Fruit fly (Drosophila melanogaster) whole organism, embryonic: Measurements from ENCODE around the gene CG3529.

Experiments used
- Atf6 ChIP-seq: fragments of 200-800 bp; sonication (Bioruptor generic); IDR thresholded peaks from 2 replicates; pipeline ENCODE4 v1.3.6; 2022; ENCODE audit warnings: missing biosample characterization, missing genetic modification characterization
- Awh ChIP-seq: fragments of 200-800 bp; sonication (Bioruptor generic); IDR thresholded peaks from 2 replicates; pipeline ENCODE4, ENCODE4 v1.3.6; 2022; ENCODE audit warnings: missing biosample characterization, missing genetic modification characterization
- CG10147 ChIP-seq: fragments of 200-800 bp; sonication (Bioruptor generic); optimal IDR thresholded peaks from 2 replicates; lab custom pipeline; 2019; ENCODE audit warnings: missing biosample characterization, mild to moderate bottlenecking, missing genetic modification characterization, moderate library complexity
- CG10267 ChIP-seq: fragments of 200-800 bp; sonication (Bioruptor generic); optimal IDR thresholded peaks from 2 replicates; lab custom pipeline; 2018; ENCODE audit warnings: missing biosample characterization, mild to moderate bottlenecking, missing genetic modification characterization, moderate library complexity
- CG12769 ChIP-seq: fragments of 200-800 bp; sonication (Bioruptor generic); optimal IDR thresholded peaks from 2 replicates; lab custom pipeline; 2019; ENCODE audit warnings: missing biosample characterization, mild to moderate bottlenecking, missing genetic modification characterization, moderate library complexity
- CG14667 ChIP-seq: fragments of 200-800 bp; sonication (Bioruptor generic); IDR thresholded peaks from 2 replicates; pipeline ENCODE4 v1.3.6; 2022; ENCODE audit warnings: missing biosample characterization, missing genetic modification characterization
- CG14710 ChIP-seq: fragments of 200-800 bp; sonication (Bioruptor generic); optimal IDR thresholded peaks from 3 replicates; lab custom pipeline; 2019; ENCODE audit warnings: missing biosample characterization, mild to moderate bottlenecking, missing genetic modification characterization, moderate library complexity
- CG15269 ChIP-seq: fragments of 200-800 bp; sonication (Bioruptor generic); optimal IDR thresholded peaks from 2 replicates; lab custom pipeline; 2018; ENCODE audit warnings: missing biosample characterization, mild to moderate bottlenecking, missing genetic modification characterization, moderate library complexity
- CG17186 ChIP-seq: fragments of 200-800 bp; sonication (Bioruptor generic); optimal IDR thresholded peaks from 3 replicates; lab custom pipeline; 2017; ENCODE audit warnings: missing biosample characterization, missing genetic modification reagents, missing genetic modification characterization
- CG2202 ChIP-seq: fragments of 200-800 bp; sonication (Bioruptor generic); optimal IDR thresholded peaks from 2 replicates; lab custom pipeline; 2018; ENCODE audit warnings: missing biosample characterization, mild to moderate bottlenecking, missing genetic modification characterization
- CG3407 ChIP-seq: fragments of 200-800 bp; sonication (Bioruptor generic); optimal IDR thresholded peaks from 2 replicates; lab custom pipeline; 2018; ENCODE audit warnings: missing biosample characterization, mild to moderate bottlenecking, missing genetic modification characterization
- CG3847 ChIP-seq: fragments of 200-800 bp; sonication (Bioruptor generic); IDR thresholded peaks from 2 replicates; pipeline ENCODE4 v1.3.6; 2022; ENCODE audit warnings: missing biosample characterization, missing genetic modification characterization
- CG4360 ChIP-seq: fragments of 200-800 bp; sonication (Bioruptor generic); IDR thresholded peaks from 2 replicates; pipeline ENCODE4 v1.3.6; 2022; ENCODE audit warnings: missing biosample characterization, missing genetic modification characterization
- CG4820 ChIP-seq: fragments of 200-800 bp; sonication (Bioruptor generic); optimal IDR thresholded peaks from 3 replicates; lab custom pipeline; 2016; ENCODE audit warnings: missing biosample characterization, missing genetic modification characterization
- CG6175 ChIP-seq: fragments of 200-800 bp; sonication (Bioruptor generic); IDR thresholded peaks from 3 replicates; pipeline ENCODE4 v1.3.6; 2022; ENCODE audit warnings: missing biosample characterization, missing genetic modification characterization
- CG6765 ChIP-seq: fragments of 200-800 bp; sonication (Bioruptor generic); optimal IDR thresholded peaks from 3 replicates; lab custom pipeline; 2017; ENCODE audit warnings: missing biosample characterization, mild to moderate bottlenecking, missing genetic modification characterization
- CG8281 ChIP-seq: fragments of 200-800 bp; sonication (Bioruptor generic); optimal IDR thresholded peaks from 2 replicates; lab custom pipeline; 2018; ENCODE audit warnings: missing biosample characterization, mild to moderate bottlenecking, missing genetic modification characterization, moderate library complexity
- CG8478 ChIP-seq: fragments of >200 bp; optimal IDR thresholded peaks from 2 replicates; lab custom pipeline; 2018
- CG9609 ChIP-seq: fragments of 200-800 bp; sonication (Bioruptor generic); optimal IDR thresholded peaks from 3 replicates; lab custom pipeline; 2016; ENCODE audit warnings: missing biosample characterization, missing genetic modification characterization
- CG9876 ChIP-seq: fragments of 200-800 bp; sonication (Bioruptor generic); optimal IDR thresholded peaks from 2 replicates; lab custom pipeline; 2016; ENCODE audit warnings: missing biosample characterization, missing genetic modification characterization
- Dad ChIP-seq: fragments of 200-800 bp; sonication (Bioruptor generic); optimal IDR thresholded peaks from 3 replicates; lab custom pipeline; 2016; ENCODE audit warnings: missing biosample characterization, missing genetic modification characterization
- ERR ChIP-seq: fragments of 200-800 bp; sonication (Bioruptor generic); optimal IDR thresholded peaks from 2 replicates; lab custom pipeline; 2016; ENCODE audit warnings: missing biosample characterization, missing genetic modification characterization
- HLH4C ChIP-seq: fragments of 200-800 bp; sonication (Bioruptor generic); IDR thresholded peaks from 3 replicates; pipeline ENCODE4 v1.3.6; 2022; ENCODE audit warnings: missing biosample characterization, missing genetic modification characterization; ENCODE audit not compliant: partially characterized antibody
- Med ChIP-seq: fragments of 200-800 bp; sonication (Bioruptor generic); peaks from one replicate; lab custom pipeline; 2016; ENCODE audit warnings: missing biosample characterization, missing genetic modification characterization, mild to moderate bottlenecking, inconsistent platforms, moderate library complexity
- Nf-YA ChIP-seq: fragments of 200-800 bp; sonication (Bioruptor generic); IDR thresholded peaks from 2 replicates; pipeline ENCODE4 v1.3.6; 2022; ENCODE audit warnings: missing biosample characterization, missing genetic modification characterization
- NfI ChIP-seq: fragments of 200-800 bp; sonication (Bioruptor generic); optimal IDR thresholded peaks from 3 replicates; lab custom pipeline; 2018; ENCODE audit warnings: missing biosample characterization, mild to moderate bottlenecking, missing genetic modification characterization, moderate library complexity
- Pdp1 ChIP-seq, 2 experiments: fragments of 200-800 bp; sonication (Bioruptor generic); optimal IDR thresholded peaks; 3 replicates each; lab custom pipeline; 2016; ENCODE audit warnings: missing biosample characterization in 2 of 2, missing genetic modification characterization in 2 of 2, mild to moderate bottlenecking in 1 of 2, moderate library complexity in 1 of 2
- Stat92E ChIP-seq, 3 experiments: fragments of >200 bp in 2 of 3; fragments of 200-800 bp in 1 of 3; sonication (Bioruptor generic) in 1 of 3; optimal IDR thresholded peaks; 2 replicates each; lab custom pipeline; 2017 to 2019; ENCODE audit warnings: missing biosample characterization in 3 of 3, missing genetic modification characterization in 3 of 3, mild to moderate bottlenecking in 1 of 3, moderate library complexity in 1 of 3
- ara ChIP-seq: fragments of 200-800 bp; sonication (Bioruptor generic); IDR thresholded peaks from 2 replicates; pipeline ENCODE4 v1.3.6; 2022; ENCODE audit warnings: missing biosample characterization, missing genetic modification characterization
- ato ChIP-seq: fragments of 200-800 bp; sonication (Bioruptor generic); IDR thresholded peaks from 2 replicates; pipeline ENCODE4 v1.3.6; 2022; ENCODE audit warnings: missing biosample characterization, missing genetic modification characterization; ENCODE audit not compliant: partially characterized antibody
- bigmax ChIP-seq: fragments of 200-800 bp; sonication (Bioruptor generic); optimal IDR thresholded peaks from 2 replicates; lab custom pipeline; 2018; ENCODE audit warnings: missing biosample characterization, mild to moderate bottlenecking, missing genetic modification characterization
- ems ChIP-seq: fragments of 200-800 bp; sonication (Bioruptor generic); optimal IDR thresholded peaks from 3 replicates; lab custom pipeline; 2016; ENCODE audit warnings: missing biosample characterization, missing genetic modification characterization
- en ChIP-seq: fragments of 200-800 bp; sonication (Bioruptor generic); optimal IDR thresholded peaks from 2 replicates; lab custom pipeline; 2016; ENCODE audit warnings: missing biosample characterization, missing genetic modification characterization
- gfzf ChIP-seq: fragments of 200-800 bp; sonication (Bioruptor generic); optimal IDR thresholded peaks from 2 replicates; lab custom pipeline; 2016; ENCODE audit warnings: missing biosample characterization, mild to moderate bottlenecking, missing genetic modification characterization, moderate library complexity
- hth ChIP-seq: fragments of >200 bp; optimal IDR thresholded peaks from 2 replicates; lab custom pipeline; 2017; ENCODE audit warnings: inconsistent platforms
- inv ChIP-seq: fragments of 200-800 bp; sonication (Bioruptor generic); IDR thresholded peaks from 2 replicates; pipeline ENCODE4 v1.3.6; 2022; ENCODE audit warnings: missing biosample characterization, missing genetic modification characterization; ENCODE audit not compliant: partially characterized antibody
- ken ChIP-seq: fragments of 200-800 bp; sonication (Bioruptor generic); IDR thresholded peaks from 3 replicates; pipeline ENCODE4 v1.3.6; 2022; ENCODE audit warnings: missing biosample characterization, missing genetic modification characterization
- klu ChIP-seq: fragments of 200-800 bp; sonication (Bioruptor generic); IDR thresholded peaks from 2 replicates; pipeline ENCODE4 v1.3.6; 2022; ENCODE audit warnings: missing biosample characterization, missing genetic modification characterization
- maf-S ChIP-seq: fragments of 200-800 bp; sonication (Bioruptor generic); optimal IDR thresholded peaks from 2 replicates; lab custom pipeline; 2016; ENCODE audit warnings: missing biosample characterization, missing genetic modification characterization
- mam ChIP-seq: fragments of 200-800 bp; sonication (Bioruptor generic); optimal IDR thresholded peaks from 3 replicates; lab custom pipeline; 2016; ENCODE audit warnings: missing biosample characterization, missing genetic modification characterization
- mld ChIP-seq: fragments of 200-800 bp; sonication (Bioruptor generic); IDR thresholded peaks from 3 replicates; pipeline ENCODE4 v1.3.6; 2022; ENCODE audit warnings: missing biosample characterization, missing genetic modification characterization; ENCODE audit not compliant: partially characterized antibody
- pnt ChIP-seq: fragments of 200-800 bp; sonication (Bioruptor generic); optimal IDR thresholded peaks from 3 replicates; lab custom pipeline; 2016; ENCODE audit warnings: missing biosample characterization, missing genetic modification characterization
- pros ChIP-seq: fragments of 200-800 bp; sonication (Bioruptor generic); optimal IDR thresholded peaks from 3 replicates; lab custom pipeline; 2019; ENCODE audit warnings: missing biosample characterization, mild to moderate bottlenecking, missing genetic modification characterization, moderate library complexity
- ranshi ChIP-seq: fragments of 200-800 bp; sonication (Bioruptor generic); IDR thresholded peaks from 2 replicates; pipeline ENCODE4 v1.3.6; 2022; ENCODE audit warnings: missing biosample characterization, missing genetic modification characterization
- row ChIP-seq: fragments of 200-800 bp; sonication (Bioruptor generic); IDR thresholded peaks from 3 replicates; pipeline ENCODE4 v1.3.6; 2022; ENCODE audit warnings: missing biosample characterization, missing genetic modification characterization
- sisA ChIP-seq: fragments of 200-800 bp; sonication (Bioruptor generic); IDR thresholded peaks from 2 replicates; pipeline ENCODE4 v1.3.6; 2022; ENCODE audit warnings: missing biosample characterization, missing genetic modification characterization
- unc-4 ChIP-seq: fragments of 200-800 bp; sonication (Bioruptor generic); IDR thresholded peaks from 2 replicates; pipeline ENCODE4 v1.3.6; 2022; ENCODE audit warnings: missing biosample characterization, missing genetic modification characterization; ENCODE audit not compliant: partially characterized antibody
- usp ChIP-seq: fragments of >200 bp; optimal IDR thresholded peaks from 2 replicates; lab custom pipeline; 2017; ENCODE audit warnings: missing biosample characterization, missing genetic modification characterization
- zen ChIP-seq: fragments of 200-800 bp; sonication (Bioruptor generic); optimal IDR thresholded peaks from 3 replicates; lab custom pipeline; 2018; ENCODE audit warnings: missing biosample characterization, mild to moderate bottlenecking, missing genetic modification characterization, moderate library complexity

The CG3529 gene

dm6 chr3L:9402157-9402890 lies 44.3 kb upstream of the CG3529 start, which contains the start of gene eIF4E1:
Gene eIF4E1 (minus strand): TSS chr3L:9402460.
- TF ChIP-seq CG14667 (GFP tag; lab: Robert Waterston, UW) (no peak), usp (GFP tag; lab: Kevin White, UChicago) (no peak), CG8281 (tag; lab: Kevin White, UChicago) (no peak), bigmax (GFP tag; lab: Kevin White, UChicago) (peak; percentile 14), CG4820 (GFP tag; lab: Kevin White, UChicago) (no peak), Awh (GFP tag; lab: Robert Waterston, UW) (no peak), CG2202 (tag; lab: Kevin White, UChicago) (no peak), CG4360 (GFP tag; lab: Robert Waterston, UW) (peak; percentile 52; the same call in 1 of the 2 replicates), maf-S (GFP tag; lab: Kevin White, UChicago) (peak; percentile 2), Atf6 (GFP tag; lab: Robert Waterston, UW) (no peak), pnt (GFP tag; lab: Kevin White, UChicago) (no peak), pros (GFP tag; lab: Kevin White, UChicago) (no peak), CG10147 (GFP tag; lab: Kevin White, UChicago) (peak; percentile 14), unc-4 (peak; percentile 74), CG3407 (GFP tag; lab: Kevin White, UChicago) (no peak), CG17186 (peak; percentile 52), CG6175 (GFP tag; lab: Robert Waterston, UW) (no peak), Nf-YA (GFP tag; lab: Robert Waterston, UW) (0 out of 2 replicates have a peak, but pooled peaks have one; percentile 5), ERR (GFP tag; lab: Kevin White, UChicago) (peak; percentile 3), CG6765 (GFP tag; lab: Kevin White, UChicago) (no peak), Pdp1 (GFP tag; optimal IDR thresholded peaks at IDR 0.05; lab: Kevin White, UChicago) (peak; percentile 56 to 91), zen (peak; percentile 30), inv (peak; percentile 81), Med (GFP tag; lab: Kevin White, UChicago) (peak; percentile 74), ken (GFP tag; lab: Robert Waterston, UW) (peak; percentile 27; the same call in 2 of the 3 replicates), Stat92E (GFP tag; optimal IDR thresholded peaks at IDR 0.05; lab: Kevin White, UChicago) (peak in 1 of 3 experiments; percentile 58), CG12769 (tag; lab: Kevin White, UChicago) (peak; percentile 18), NfI (GFP tag; lab: Kevin White, UChicago) (peak; percentile 27), CG9609 (GFP tag; lab: Kevin White, UChicago) (no peak), sisA (GFP tag; lab: Robert Waterston, UW) (peak; percentile 29; the same call in 1 of the 2 replicates), CG9876 (peak; percentile 5), hth (lab: Kevin White, UChicago) (no peak), HLH4C (peak; percentile 57; the same call in 2 of the 3 replicates), ato (GFP tag; lab: Robert Waterston, UW) (peak; percentile 62), ranshi (GFP tag; lab: Robert Waterston, UW) (no peak), row (GFP tag; lab: Robert Waterston, UW) (peak; percentile 50), CG3847 (GFP tag; lab: Robert Waterston, UW) (peak; percentile 75), gfzf (GFP tag; lab: Kevin White, UChicago) (peak; percentile 75), Dad (GFP tag; lab: Kevin White, UChicago) (peak; percentile 35), en (no peak), ems (GFP tag; lab: Kevin White, UChicago) (peak; percentile 37), CG8478 (lab: Kevin White, UChicago) (peak; percentile 86), mld (GFP tag; lab: Robert Waterston, UW) (peak; percentile 68), CG15269 (tag; lab: Kevin White, UChicago) (no peak), klu (GFP tag; lab: Robert Waterston, UW) (0 out of 2 replicates have a peak, but pooled peaks have one; percentile 14), CG14710 (tag; lab: Kevin White, UChicago) (peak; percentile 71), CG10267 (tag; lab: Kevin White, UChicago) (peak; percentile 65), mam (GFP tag; lab: Kevin White, UChicago) (peak; percentile 60), ara (no peak)
